Fruit fly (Drosophila melanogaster) whole organism, prepupa: ENCODE data around the gene Wnt4.
A peak's percentile ranks its signal among the peaks of the same experiment; 100 is the strongest.

Experiments used
- Blimp-1 ChIP-seq: fragments of 200-800 bp; sonication (Bioruptor generic); optimal IDR thresholded peaks from 3 replicates; lab custom pipeline; 2017; ENCODE audit warnings: missing biosample characterization, missing genetic modification characterization, mild to moderate bottlenecking, moderate library complexity, missing genetic modification reagents
- CG11294 ChIP-seq: fragments of 200-800 bp; sonication (Bioruptor generic); IDR thresholded peaks from 2 replicates; pipeline ENCODE4 v1.3.6; 2022; ENCODE audit warnings: missing biosample characterization, missing genetic modification characterization
- CG11902 ChIP-seq: fragments of 200-800 bp; sonication (Bioruptor generic); optimal IDR thresholded peaks from 3 replicates; lab custom pipeline; 2016; ENCODE audit warnings: missing biosample characterization, missing genetic modification characterization
- CG15336 ChIP-seq: fragments of 200-800 bp; sonication (Bioruptor generic); IDR thresholded peaks from 2 replicates; pipeline ENCODE4 v1.3.6; 2022; ENCODE audit warnings: missing biosample characterization, missing genetic modification characterization
- CG16779 ChIP-seq: fragments of 200-800 bp; sonication (Bioruptor generic); optimal IDR thresholded peaks from 3 replicates; lab custom pipeline; 2017; ENCODE audit warnings: missing biosample characterization, mild to moderate bottlenecking, missing genetic modification characterization
- CG31627 ChIP-seq: fragments of 200-800 bp; sonication (Bioruptor generic); optimal IDR thresholded peaks from 3 replicates; lab custom pipeline; 2016; ENCODE audit warnings: missing biosample characterization, missing genetic modification characterization
- CG34406 ChIP-seq: fragments of 200-800 bp; sonication (Bioruptor generic); optimal IDR thresholded peaks from 3 replicates; lab custom pipeline; 2016; ENCODE audit warnings: missing biosample characterization, missing genetic modification characterization
- CG3919 ChIP-seq: fragments of 200-800 bp; sonication (Bioruptor generic); optimal IDR thresholded peaks from 3 replicates; lab custom pipeline; 2016; ENCODE audit warnings: missing biosample characterization, missing genetic modification characterization
- CG4318 ChIP-seq: fragments of 200-800 bp; sonication (Bioruptor generic); optimal IDR thresholded peaks from 3 replicates; lab custom pipeline; 2017; ENCODE audit warnings: missing biosample characterization, mild to moderate bottlenecking, missing genetic modification characterization
- CG6276 ChIP-seq: fragments of 200-800 bp; sonication (Bioruptor generic); optimal IDR thresholded peaks from 2 replicates; lab custom pipeline; 2017; ENCODE audit warnings: missing biosample characterization, mild to moderate bottlenecking, missing genetic modification characterization
- CG6792 ChIP-seq: fragments of 200-800 bp; sonication (Bioruptor generic); optimal IDR thresholded peaks from 3 replicates; lab custom pipeline; 2016; ENCODE audit warnings: missing biosample characterization, missing genetic modification characterization
- CG6808 ChIP-seq: fragments of 200-800 bp; sonication (Bioruptor generic); optimal IDR thresholded peaks from 3 replicates; lab custom pipeline; 2017; ENCODE audit warnings: missing biosample characterization, missing genetic modification characterization, mild to moderate bottlenecking, moderate library complexity, missing genetic modification reagents
- CG6854 ChIP-seq: fragments of 200-800 bp; sonication (Bioruptor generic); optimal IDR thresholded peaks from 2 replicates; lab custom pipeline; 2017; ENCODE audit warnings: missing biosample characterization, mild to moderate bottlenecking, missing genetic modification characterization
- CG7368 ChIP-seq: fragments of 200-800 bp; sonication (Bioruptor generic); optimal IDR thresholded peaks from 3 replicates; lab custom pipeline; 2016; ENCODE audit warnings: missing biosample characterization, missing genetic modification characterization
- CG8119 ChIP-seq: fragments of 200-800 bp; sonication (Bioruptor generic); IDR thresholded peaks from 3 replicates; pipeline ENCODE4 v1.3.6; 2022; ENCODE audit warnings: missing biosample characterization, missing genetic modification characterization
- CG8632 ChIP-seq: fragments of 200-800 bp; sonication (Bioruptor generic); optimal IDR thresholded peaks from 3 replicates; lab custom pipeline; 2016; ENCODE audit warnings: missing biosample characterization, missing genetic modification characterization
- CG9139 ChIP-seq: fragments of 200-800 bp; sonication (Bioruptor generic); optimal IDR thresholded peaks from 3 replicates; lab custom pipeline; 2017; ENCODE audit warnings: missing biosample characterization, mild to moderate bottlenecking, missing genetic modification characterization
- Eip78C ChIP-seq: fragments of 200-800 bp; sonication (Bioruptor generic); peaks from one replicate; lab custom pipeline; 2016; ENCODE audit warnings: missing biosample characterization, missing genetic modification characterization
- Eip93F ChIP-seq: fragments of 200-800 bp; sonication (Bioruptor generic); optimal IDR thresholded peaks from 2 replicates; lab custom pipeline; 2016; ENCODE audit warnings: missing biosample characterization, mild to moderate bottlenecking, missing genetic modification characterization
- Ets21C ChIP-seq: fragments of 200-800 bp; sonication (Bioruptor generic); optimal IDR thresholded peaks from 3 replicates; lab custom pipeline; 2016; ENCODE audit warnings: missing biosample characterization, missing genetic modification characterization
- Met ChIP-seq: fragments of 200-800 bp; sonication (Bioruptor generic); optimal IDR thresholded peaks from 3 replicates; lab custom pipeline; 2016; ENCODE audit warnings: missing biosample characterization, missing genetic modification characterization
- OdsH ChIP-seq: fragments of 200-800 bp; sonication (Bioruptor generic); optimal IDR thresholded peaks from 3 replicates; lab custom pipeline; 2016; ENCODE audit warnings: missing biosample characterization, missing genetic modification characterization
- Sox102F ChIP-seq: fragments of 200-800 bp; sonication (Bioruptor generic); optimal IDR thresholded peaks from 2 replicates; lab custom pipeline; 2016; ENCODE audit warnings: missing biosample characterization, mild to moderate bottlenecking, missing genetic modification characterization
- Sox15 ChIP-seq: fragments of 200-800 bp; sonication (Bioruptor generic); optimal IDR thresholded peaks from 3 replicates; lab custom pipeline; 2016; ENCODE audit warnings: missing biosample characterization, missing genetic modification characterization
- acj6 ChIP-seq: fragments of 200-800 bp; sonication (Bioruptor generic); optimal IDR thresholded peaks from 3 replicates; lab custom pipeline; 2016; ENCODE audit warnings: missing biosample characterization, missing genetic modification characterization
- cyc ChIP-seq: fragments of 200-800 bp; sonication (Bioruptor generic); optimal IDR thresholded peaks from 3 replicates; lab custom pipeline; 2016; ENCODE audit warnings: missing biosample characterization, missing genetic modification characterization
- dac ChIP-seq: fragments of 200-800 bp; sonication (Bioruptor generic); optimal IDR thresholded peaks from 2 replicates; lab custom pipeline; 2017; ENCODE audit warnings: missing biosample characterization, mild to moderate bottlenecking, missing genetic modification characterization
- dsx ChIP-seq: fragments of 200-800 bp; optimal IDR thresholded peaks from 3 replicates; lab custom pipeline; 2019; ENCODE audit warnings: missing biosample characterization, mild to moderate bottlenecking, missing genetic modification characterization, moderate library complexity; ENCODE audit not compliant: poor library complexity, severe bottlenecking
- eg ChIP-seq: fragments of 200-800 bp; sonication (Bioruptor generic); IDR thresholded peaks from 3 replicates; pipeline ENCODE4 v1.3.6; 2022; ENCODE audit warnings: missing biosample characterization, missing genetic modification characterization
- esn ChIP-seq: fragments of 200-800 bp; sonication (Bioruptor generic); optimal IDR thresholded peaks from 2 replicates; lab custom pipeline; 2016; ENCODE audit warnings: missing biosample characterization, mild to moderate bottlenecking, missing genetic modification characterization, moderate library complexity
- fd59A ChIP-seq: fragments of 200-800 bp; sonication (Bioruptor generic); optimal IDR thresholded peaks from 2 replicates; lab custom pipeline; 2017; ENCODE audit warnings: missing biosample characterization, mild to moderate bottlenecking, missing genetic modification characterization, missing genetic modification reagents
- fkh ChIP-seq: fragments of 200-800 bp; sonication (Bioruptor generic); optimal IDR thresholded peaks from 3 replicates; lab custom pipeline; 2017; ENCODE audit warnings: missing biosample characterization, mild to moderate bottlenecking, missing genetic modification characterization, moderate library complexity
- net ChIP-seq: fragments of 200-800 bp; sonication (Bioruptor generic); optimal IDR thresholded peaks from 3 replicates; lab custom pipeline; 2016; ENCODE audit warnings: missing biosample characterization, missing genetic modification characterization
- pdm3 ChIP-seq: fragments of 200-800 bp; sonication (Bioruptor generic); optimal IDR thresholded peaks from 3 replicates; lab custom pipeline; 2016; ENCODE audit warnings: missing biosample characterization, missing genetic modification characterization
- salr ChIP-seq, 2 experiments: fragments of 200-800 bp; sonication (Bioruptor generic); optimal IDR thresholded peaks; 3 replicates each; lab custom pipeline; 2016 to 2018; ENCODE audit warnings: missing biosample characterization in 2 of 2, missing genetic modification characterization in 2 of 2, mild to moderate bottlenecking in 1 of 2
- vri ChIP-seq: fragments of 200-800 bp; sonication (Bioruptor generic); optimal IDR thresholded peaks from 3 replicates; lab custom pipeline; 2016; ENCODE audit warnings: missing biosample characterization, mild to moderate bottlenecking, missing genetic modification characterization

The Wnt4 gene

dm6 chr2L:7290577-7290976, 13.6 kb upstream of the Wnt4 start (continued):
- TF ChIP-seq CG6808 (GFP tag; lab: Kevin White, UChicago) (no peak), vri (GFP tag; lab: Kevin White, UChicago) (peak; percentile 8), CG15336 (GFP tag; lab: Robert Waterston, UW) (no peak), CG8632 (no peak), CG7368 (GFP tag; lab: Kevin White, UChicago) (no peak), CG8119 (GFP tag; lab: Robert Waterston, UW) (peak; percentile 25; the same call in 1 of the 3 replicates), Eip78C (GFP tag; lab: Kevin White, UChicago) (peak; percentile 71)
- TF ChIP-seq, all 60 proteins: peak for 18

DNA sequence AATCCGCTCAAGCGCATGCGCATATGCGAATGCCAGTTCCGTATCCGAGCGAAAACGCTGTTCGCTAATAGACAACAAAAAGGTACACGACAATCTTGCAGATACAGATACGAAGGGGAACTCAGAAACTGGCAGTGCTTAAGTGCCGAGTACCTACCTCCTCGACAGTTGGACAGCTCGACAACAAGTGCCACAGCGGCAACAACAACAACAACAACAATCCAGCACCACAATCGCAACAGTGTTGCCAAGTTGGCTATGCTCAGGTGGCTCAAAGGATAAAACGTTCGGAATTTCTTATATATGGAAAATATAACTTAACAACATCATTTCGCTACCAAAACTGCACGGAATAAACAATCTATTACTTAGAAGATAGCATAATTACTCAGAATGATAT, 12.9 kb upstream of the Wnt4 start:
- no peak for TF ChIP-seq CG9139 (GFP tag; lab: Kevin White, UChicago)
- no peak for TF ChIP-seq CG11902
- TF ChIP-seq Eip78C (GFP tag; lab: Kevin White, UChicago), result peak; percentile 37
- peak; percentile 69 for TF ChIP-seq dsx (GFP tag; lab: Kevin White, UChicago)
- no peak for TF ChIP-seq CG6792 (GFP tag; lab: Kevin White, UChicago)
- TF ChIP-seq, all 60 proteins: peak for 2

dm6 chr2L:7285862-7286261, 8.9 kb upstream of the Wnt4 start:
- TF ChIP-seq pdm3 (GFP tag; lab: Kevin White, UChicago) (no peak), CG6854 (GFP tag; lab: Kevin White, UChicago) (no peak), CG3919 (GFP tag; lab: Kevin White, UChicago) (no peak), CG7368 (GFP tag; lab: Kevin White, UChicago) (no peak), Eip93F (GFP tag; lab: Kevin White, UChicago) (no peak), esn (GFP tag; lab: Kevin White, UChicago) (no peak), CG6276 (GFP tag; lab: Kevin White, UChicago) (no peak), CG6808 (GFP tag; lab: Kevin White, UChicago) (no peak), Ets21C (GFP tag; lab: Kevin White, UChicago) (no peak), CG8632 (no peak), fd59A (GFP tag; lab: Kevin White, UChicago) (no peak), CG4318 (GFP tag; lab: Kevin White, UChicago) (no peak), salr (GFP tag; optimal IDR thresholded peaks at IDR 0.05; lab: Kevin White, UChicago) (no peak), CG34406 (GFP tag; lab: Kevin White, UChicago) (no peak), net (GFP tag; lab: Kevin White, UChicago) (no peak), cyc (GFP tag; lab: Kevin White, UChicago) (no peak), vri (GFP tag; lab: Kevin White, UChicago) (no peak)

DNA sequence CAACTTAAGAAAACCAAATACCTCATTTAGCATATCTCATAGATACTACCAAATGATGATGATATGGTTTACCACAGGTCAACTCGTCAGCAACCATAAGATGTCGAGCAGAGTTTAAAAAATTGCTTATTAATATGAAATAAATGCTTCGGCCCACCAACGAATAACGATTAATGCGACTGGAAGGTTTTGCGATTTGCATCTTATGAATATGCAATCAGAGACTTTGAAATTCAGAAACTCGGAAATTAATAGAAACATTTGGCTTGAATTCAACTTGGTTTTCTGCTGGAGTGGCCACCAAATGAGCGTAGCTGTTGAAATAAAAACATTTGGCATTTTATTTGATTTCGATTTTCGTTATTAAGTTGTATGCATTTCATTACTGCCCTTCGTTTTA, 7.8 kb upstream of the Wnt4 start:
- no peak for TF ChIP-seq CG16779 (tag; lab: Kevin White, UChicago)
- TF ChIP-seq Sox15, result no peak
- no peak for TF ChIP-seq CG11294 (GFP tag; lab: Robert Waterston, UW)
- TF ChIP-seq CG11902, result no peak
- TF ChIP-seq OdsH (GFP tag; lab: Kevin White, UChicago), result no peak
- no peak for TF ChIP-seq dac
- no peak for TF ChIP-seq acj6 (GFP tag; lab: Kevin White, UChicago)
- TF ChIP-seq CG31627, result no peak
- TF ChIP-seq CG15336 (GFP tag; lab: Robert Waterston, UW), result no peak
- TF ChIP-seq CG8632, result no peak
- TF ChIP-seq, all 60 proteins: peak for 0

DNA sequence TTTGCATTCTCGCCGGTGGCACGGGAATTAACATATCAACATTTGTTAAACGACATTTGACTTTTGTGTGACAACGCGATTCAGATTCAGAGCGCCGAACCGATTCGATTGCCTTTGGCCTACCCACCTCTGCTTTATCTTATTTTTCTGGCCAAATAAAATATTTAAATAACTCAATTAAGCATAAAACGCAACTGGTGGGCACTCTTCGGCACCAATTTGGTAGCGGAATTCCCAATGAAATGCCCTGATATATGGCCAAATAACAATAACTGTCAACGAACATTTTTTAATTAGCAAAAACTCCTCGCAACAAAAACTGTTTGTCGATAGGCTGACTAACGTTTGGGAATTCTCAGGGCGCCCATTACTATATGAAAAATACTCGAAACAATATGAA, 7.2 kb upstream of the Wnt4 start:
- TF ChIP-seq fkh (no peak), Blimp-1 (no peak), fd59A (GFP tag; lab: Kevin White, UChicago) (no peak), eg (GFP tag; lab: Robert Waterston, UW) (no peak), CG3919 (GFP tag; lab: Kevin White, UChicago) (no peak), CG6808 (GFP tag; lab: Kevin White, UChicago) (no peak), Sox102F (GFP tag; lab: Kevin White, UChicago) (no peak), Met (no peak)
